Worm (Caenorhabditis elegans): ENCODE measurements around the gene erfa-3.
A peak's percentile ranks its signal among the peaks of the same experiment; 100 is the strongest.

ce11 chrV:11113041-11113574 is at the start of gene erfa-3:
- no peak for TF ChIP-seq nhr-77 (tag; optimal IDR thresholded peaks at IDR 0.05)
- TF ChIP-seq blmp-1 (tag; optimal IDR thresholded peaks at IDR 0.05; ENCODE audit: insufficient read depth): no peak
- TF ChIP-seq ceh-16 (tag; optimal IDR thresholded peaks at IDR 0.05): no peak
- no peak for TF ChIP-seq elt-3 (tag; optimal IDR thresholded peaks at IDR 0.05)
- TF ChIP-seq lsy-2 (tag; optimal IDR thresholded peaks at IDR 0.05): peak in 1 of 2 experiments; percentile 63
- TF ChIP-seq aly-2 (tag; optimal IDR thresholded peaks at IDR 0.05): no peak
- no peak for TF ChIP-seq skn-1 (tag; optimal IDR thresholded peaks at IDR 0.05)
- no peak for TF ChIP-seq zag-1 (tag; optimal IDR thresholded peaks at IDR 0.05)
- TF ChIP-seq ama-1 (optimal IDR thresholded peaks at IDR 0.05): no peak
- TF ChIP-seq R02D3.7 (tag; optimal IDR thresholded peaks at IDR 0.05): no peak
- no peak for TF ChIP-seq ztf-11 (tag; optimal IDR thresholded peaks at IDR 0.05)
- TF ChIP-seq lin-39 (tag; optimal IDR thresholded peaks at IDR 0.05): no peak
- no peak for TF ChIP-seq ZK546.5 (tag; optimal IDR thresholded peaks at IDR 0.05)
